Worm (Caenorhabditis elegans) whole organism, L2 larva: Measurements from ENCODE around the gene wrt-3.

Experiments
- C34F6.9 ChIP-seq: fragments of 150-350 bp; optimal IDR thresholded peaks from 2 replicates; lab custom pipeline; 2014; ENCODE audit warnings: missing biosample characterization, missing genetic modification characterization
- F13H6.1 ChIP-seq: sonication (generic microtip); optimal IDR thresholded peaks from 2 replicates; lab custom pipeline; 2016; ENCODE audit warnings: missing genetic modification characterization, missing compliant biosample characterization
- R02D3.7 ChIP-seq: fragments of 150-350 bp; optimal IDR thresholded peaks from 2 replicates; lab custom pipeline; 2014; ENCODE audit warnings: missing biosample characterization, missing genetic modification characterization
- Y55F3AM.14 ChIP-seq: fragments of 200-800 bp; sonication (Bioruptor generic); optimal IDR thresholded peaks from 2 replicates; lab custom pipeline; 2018; ENCODE audit warnings: mild to moderate bottlenecking, missing genetic modification characterization, missing compliant biosample characterization
- ZK546.5 ChIP-seq: sonication (generic microtip); optimal IDR thresholded peaks from 2 replicates; lab custom pipeline; 2017; ENCODE audit warnings: missing biosample characterization, missing genetic modification characterization
- alr-1 ChIP-seq: fragments of 150-350 bp; optimal IDR thresholded peaks from 2 replicates; lab custom pipeline; 2014; ENCODE audit warnings: missing biosample characterization, missing genetic modification characterization
- aly-2 ChIP-seq: fragments of 150-350 bp; optimal IDR thresholded peaks from 2 replicates; lab custom pipeline; 2014; ENCODE audit warnings: missing biosample characterization, missing genetic modification characterization
- ama-1 ChIP-seq: fragments of 150-350 bp; optimal IDR thresholded peaks from 2 replicates; lab custom pipeline; 2018; ENCODE audit warnings: inconsistent platforms
- ceh-16 ChIP-seq: fragments of 150-350 bp; optimal IDR thresholded peaks from 2 replicates; lab custom pipeline; 2014; ENCODE audit warnings: missing biosample characterization, missing genetic modification characterization
- ceh-82 ChIP-seq: fragments of 150-350 bp; optimal IDR thresholded peaks from 2 replicates; lab custom pipeline; 2014; ENCODE audit warnings: missing biosample characterization, missing genetic modification characterization
- crh-2 ChIP-seq: sonication (generic microtip); optimal IDR thresholded peaks from 2 replicates; lab custom pipeline; 2017; ENCODE audit warnings: missing biosample characterization, missing genetic modification characterization
- dmd-4 ChIP-seq: sonication (generic microtip); optimal IDR thresholded peaks from 2 replicates; lab custom pipeline; 2017; ENCODE audit warnings: missing biosample characterization, missing genetic modification characterization
- egl-27 ChIP-seq: sonication (generic microtip); optimal IDR thresholded peaks from 3 replicates; lab custom pipeline; 2017; ENCODE audit warnings: missing biosample characterization, missing genetic modification reagents, missing genetic modification characterization
- elt-1 ChIP-seq: fragments of 150-350 bp; optimal IDR thresholded peaks from 2 replicates; lab custom pipeline; 2014; ENCODE audit warnings: missing biosample characterization, missing genetic modification characterization
- elt-3 ChIP-seq: sonication (generic microtip); optimal IDR thresholded peaks from 2 replicates; lab custom pipeline; 2017; ENCODE audit warnings: missing biosample characterization, missing genetic modification characterization
- fos-1 ChIP-seq: fragments of 150-350 bp; optimal IDR thresholded peaks from 2 replicates; lab custom pipeline; 2014; ENCODE audit warnings: missing biosample characterization, missing genetic modification characterization
- gmeb-1 ChIP-seq: fragments of 150-350 bp; optimal IDR thresholded peaks from 2 replicates; lab custom pipeline; 2014; ENCODE audit warnings: missing biosample characterization, missing genetic modification characterization
- lin-11 ChIP-seq: fragments of 150-350 bp; sonication (generic microtip); optimal IDR thresholded peaks from 2 replicates; lab custom pipeline; 2014; ENCODE audit warnings: missing biosample characterization, missing genetic modification characterization, inconsistent platforms, mixed read lengths
- lin-13 ChIP-seq: fragments of 150-350 bp; optimal IDR thresholded peaks from 2 replicates; lab custom pipeline; 2014; ENCODE audit warnings: missing biosample characterization, missing genetic modification reagents, missing genetic modification characterization
- lin-39 ChIP-seq: fragments of 150-350 bp; optimal IDR thresholded peaks from 2 replicates; lab custom pipeline; 2014; ENCODE audit warnings: missing biosample characterization, missing genetic modification reagents, missing genetic modification characterization
- lsy-2 ChIP-seq, 2 experiments: fragments of 150-350 bp in 1 of 2; sonication (generic microtip) in 1 of 2; optimal IDR thresholded peaks; 2 replicates each; lab custom pipeline; 2014 to 2017; ENCODE audit warnings: missing biosample characterization in 2 of 2, missing genetic modification characterization in 2 of 2
- mab-5 ChIP-seq: fragments of 150-350 bp; optimal IDR thresholded peaks from 2 replicates; lab custom pipeline; 2014; ENCODE audit warnings: missing biosample characterization, missing genetic modification characterization
- mbf-1 ChIP-seq: sonication (generic microtip); optimal IDR thresholded peaks from 2 replicates; lab custom pipeline; 2017; ENCODE audit warnings: missing biosample characterization, missing genetic modification characterization
- mdl-1 ChIP-seq, 2 experiments: fragments of 150-350 bp in 1 of 2; sonication (generic microtip) in 1 of 2; optimal IDR thresholded peaks; 2 replicates each; lab custom pipeline; 2017; ENCODE audit warnings: missing biosample characterization in 2 of 2, missing genetic modification characterization in 2 of 2
- nhr-10 ChIP-seq: sonication (generic microtip); optimal IDR thresholded peaks from 2 replicates; lab custom pipeline; 2017; ENCODE audit warnings: missing biosample characterization, missing genetic modification characterization
- nhr-11 ChIP-seq: fragments of 150-350 bp; optimal IDR thresholded peaks from 2 replicates; lab custom pipeline; 2014; ENCODE audit warnings: missing biosample characterization, missing genetic modification characterization
- nhr-12 ChIP-seq: fragments of 150-350 bp; optimal IDR thresholded peaks from 2 replicates; lab custom pipeline; 2014; ENCODE audit warnings: missing biosample characterization, missing genetic modification characterization
- nhr-129 ChIP-seq: fragments of 150-350 bp; optimal IDR thresholded peaks from 2 replicates; lab custom pipeline; 2014; ENCODE audit warnings: missing biosample characterization, missing genetic modification characterization
- nhr-21 ChIP-seq: fragments of 150-350 bp; optimal IDR thresholded peaks from 2 replicates; lab custom pipeline; 2014; ENCODE audit warnings: missing biosample characterization, missing genetic modification characterization
- nhr-237 ChIP-seq: fragments of 150-350 bp; optimal IDR thresholded peaks from 2 replicates; lab custom pipeline; 2014; ENCODE audit warnings: missing biosample characterization, missing genetic modification characterization
- nhr-25 ChIP-seq: fragments of 150-350 bp; sonication (generic microtip); optimal IDR thresholded peaks from 3 replicates; lab custom pipeline; 2014; ENCODE audit warnings: missing biosample characterization, missing genetic modification characterization
- nhr-6 ChIP-seq: fragments of 150-350 bp; optimal IDR thresholded peaks from 2 replicates; lab custom pipeline; 2014; ENCODE audit warnings: missing biosample characterization, missing genetic modification characterization
- nhr-77 ChIP-seq: fragments of 150-350 bp; optimal IDR thresholded peaks from 2 replicates; lab custom pipeline; 2014; ENCODE audit warnings: missing biosample characterization, missing genetic modification characterization
- peb-1 ChIP-seq: fragments of 150-350 bp; optimal IDR thresholded peaks from 2 replicates; lab custom pipeline; 2014; ENCODE audit warnings: missing biosample characterization, missing genetic modification characterization
- sem-4 ChIP-seq: fragments of 150-350 bp; optimal IDR thresholded peaks from 2 replicates; lab custom pipeline; 2014; ENCODE audit warnings: missing biosample characterization, missing genetic modification reagents, missing genetic modification characterization
- skn-1 ChIP-seq: sonication (generic microtip); optimal IDR thresholded peaks from 2 replicates; lab custom pipeline; 2017; ENCODE audit warnings: missing biosample characterization, missing genetic modification characterization
- sma-3 ChIP-seq: sonication (generic microtip); optimal IDR thresholded peaks from 2 replicates; lab custom pipeline; 2016; ENCODE audit warnings: missing genetic modification reagents, missing genetic modification characterization, missing compliant biosample characterization
- sma-9 ChIP-seq, 2 experiments: fragments of 150-350 bp in 1 of 2; sonication (generic microtip) in 1 of 2; optimal IDR thresholded peaks; 2 replicates each; lab custom pipeline; 2014 to 2016; ENCODE audit warnings: missing genetic modification characterization in 2 of 2, mild to moderate bottlenecking in 1 of 2, missing biosample characterization in 1 of 2, missing compliant biosample characterization in 1 of 2, missing genetic modification reagents in 1 of 2, moderate library complexity in 1 of 2
- snpc-4 ChIP-seq: fragments of 150-350 bp; optimal IDR thresholded peaks from 2 replicates; lab custom pipeline; 2014; ENCODE audit warnings: missing biosample characterization, missing genetic modification characterization
- unc-39 ChIP-seq: fragments of 150-350 bp; optimal IDR thresholded peaks from 2 replicates; lab custom pipeline; 2014; ENCODE audit warnings: missing biosample characterization, missing genetic modification characterization
- unc-55 ChIP-seq: fragments of 150-350 bp; sonication (generic microtip); optimal IDR thresholded peaks from 3 replicates; lab custom pipeline; 2014; ENCODE audit warnings: missing biosample characterization, missing genetic modification reagents, missing genetic modification characterization
- unc-62 ChIP-seq: fragments of 150-350 bp; optimal IDR thresholded peaks from 2 replicates; lab custom pipeline; 2014; ENCODE audit warnings: missing biosample characterization, missing genetic modification reagents, missing genetic modification characterization
- zag-1 ChIP-seq: fragments of 150-350 bp; optimal IDR thresholded peaks from 2 replicates; lab custom pipeline; 2014; ENCODE audit warnings: missing biosample characterization, missing genetic modification characterization
- ztf-1 ChIP-seq: fragments of 200-800 bp; sonication (Bioruptor generic); conservative IDR thresholded peaks from 2 replicates; pipeline ENCODE4 v1.3.6; 2022; ENCODE audit warnings: missing genetic modification characterization, missing compliant biosample characterization
- ztf-11 ChIP-seq: sonication (generic microtip); optimal IDR thresholded peaks from 2 replicates; lab custom pipeline; 2017; ENCODE audit warnings: missing biosample characterization, missing genetic modification characterization
- ztf-4 ChIP-seq: fragments of 150-350 bp; optimal IDR thresholded peaks from 2 replicates; lab custom pipeline; 2014; ENCODE audit warnings: missing biosample characterization, missing genetic modification characterization

wrt-3 gene

ce11 chrIV:9459224-9459781 is 18.0 kb downstream of the wrt-3 start, which contains the start of gene copb-2:
Gene copb-2 (plus strand): TSS chrIV:9459731.
- no peak for TF ChIP-seq dmd-4
- no peak for TF ChIP-seq mdl-1 (tag; optimal IDR thresholded peaks at IDR 0.05; lab: Kevin White, UChicago)
- TF ChIP-seq unc-39, result no peak
- TF ChIP-seq lin-11 (tag; lab: Kevin White, UChicago), result peak; percentile 55
- TF ChIP-seq snpc-4 (tag; lab: Kevin White, UChicago), result peak; percentile 67
- no peak for TF ChIP-seq ceh-82 (tag; lab: Kevin White, UChicago)
- peak; percentile 85 for TF ChIP-seq unc-55 (GFP tag; lab: Kevin White, UChicago)
- TF ChIP-seq R02D3.7 (tag; lab: Kevin White, UChicago), result no peak
- no peak for TF ChIP-seq elt-1 (tag; lab: Kevin White, UChicago)
- peak; percentile 12 for TF ChIP-seq ama-1
- TF ChIP-seq nhr-6, result no peak
- TF ChIP-seq lin-13 (GFP tag; lab: Kevin White, UChicago), result peak; percentile 68
- TF ChIP-seq sem-4 (tag; lab: Kevin White, UChicago), result peak; percentile 4
- no peak for TF ChIP-seq nhr-21 (tag; lab: Kevin White, UChicago)
- TF ChIP-seq ztf-11 (tag; lab: Kevin White, UChicago), result no peak
- no peak for TF ChIP-seq skn-1 (tag; lab: Kevin White, UChicago)
- TF ChIP-seq lsy-2 (tag; optimal IDR thresholded peaks at IDR 0.05; lab: Kevin White, UChicago), result peak; percentile 17 to 84
- peak; percentile 36 for TF ChIP-seq sma-9 (GFP tag; optimal IDR thresholded peaks at IDR 0.05; lab: Kevin White, UChicago)
- no peak for TF ChIP-seq sma-9 (tag; optimal IDR thresholded peaks at IDR 0.05; lab: Kevin White, UChicago)
- peak; percentile 93 for TF ChIP-seq crh-2 (tag; lab: Kevin White, UChicago)
- TF ChIP-seq ztf-1 (GFP tag; lab: Robert Waterston, UW), result no peak
- no peak for TF ChIP-seq nhr-12 (tag; lab: Kevin White, UChicago)
- no peak for TF ChIP-seq mab-5 (tag; lab: Kevin White, UChicago)
- TF ChIP-seq aly-2, result no peak
- peak; percentile 20 for TF ChIP-seq fos-1 (tag; lab: Kevin White, UChicago)
- TF ChIP-seq ceh-16, result no peak
- TF ChIP-seq ZK546.5 (tag; lab: Kevin White, UChicago), result no peak
- no peak for TF ChIP-seq lin-39 (tag; lab: Kevin White, UChicago)
- TF ChIP-seq Y55F3AM.14 (GFP tag; lab: Kevin White, UChicago), result no peak
- TF ChIP-seq nhr-77 (tag; lab: Kevin White, UChicago), result no peak
- peak; percentile 20 for TF ChIP-seq sma-3 (GFP tag; lab: Kevin White, UChicago)
- TF ChIP-seq zag-1 (tag; lab: Kevin White, UChicago), result no peak
- TF ChIP-seq C34F6.9 (tag; lab: Kevin White, UChicago), result peak; percentile 79
- peak; percentile 28 for TF ChIP-seq nhr-129
- TF ChIP-seq nhr-11 (tag; lab: Kevin White, UChicago), result no peak
- TF ChIP-seq gmeb-1 (tag; lab: Kevin White, UChicago), result peak; percentile 71
- no peak for TF ChIP-seq F13H6.1 (tag; lab: Kevin White, UChicago)
- TF ChIP-seq nhr-237, result no peak
- TF ChIP-seq ztf-4 (tag; lab: Kevin White, UChicago), result no peak
- TF ChIP-seq nhr-10, result no peak
- TF ChIP-seq mbf-1 (tag; lab: Kevin White, UChicago), result no peak
- no peak for TF ChIP-seq egl-27
- TF ChIP-seq alr-1, result no peak
- TF ChIP-seq unc-62, result no peak
- peak; percentile 36 for TF ChIP-seq nhr-25 (tag; lab: Kevin White, UChicago)
- TF ChIP-seq peb-1 (tag; lab: Kevin White, UChicago), result no peak
- no peak for TF ChIP-seq elt-3 (tag; lab: Kevin White, UChicago)

DNA sequence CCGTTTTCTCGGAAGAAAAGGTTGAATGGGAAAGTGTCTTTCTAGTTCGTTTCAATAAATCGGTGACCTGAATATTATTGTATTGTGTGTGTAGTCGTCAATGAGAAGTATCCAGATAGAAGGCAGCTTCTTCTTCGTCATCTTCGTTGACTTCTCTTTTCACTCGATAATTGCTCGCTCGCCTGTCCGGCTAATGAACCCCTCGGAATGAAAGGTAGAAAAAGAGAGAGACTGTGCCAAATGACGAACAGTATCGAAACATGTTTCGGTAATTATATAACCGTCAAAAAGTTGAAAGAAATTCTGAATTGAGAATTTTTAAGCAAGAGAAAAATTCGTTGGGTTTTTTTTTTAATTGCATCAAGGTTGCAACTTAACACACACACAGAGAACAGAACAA is 19.9 kb downstream of the wrt-3 start, which contains the start of gene cutl-17:
Gene cutl-17 (minus strand): TSS at position 101 of the 400 bp plus-strand sequence.
- TF ChIP-seq lsy-2 (tag; optimal IDR thresholded peaks at IDR 0.05; lab: Kevin White, UChicago), result no peak
- no peak for TF ChIP-seq alr-1
- no peak for TF ChIP-seq ztf-4 (tag; lab: Kevin White, UChicago)
- no peak for TF ChIP-seq C34F6.9 (tag; lab: Kevin White, UChicago)
- TF ChIP-seq aly-2, result no peak
